Worm (Caenorhabditis elegans): ENCODE measurements around the gene C05C8.5.

DNA sequence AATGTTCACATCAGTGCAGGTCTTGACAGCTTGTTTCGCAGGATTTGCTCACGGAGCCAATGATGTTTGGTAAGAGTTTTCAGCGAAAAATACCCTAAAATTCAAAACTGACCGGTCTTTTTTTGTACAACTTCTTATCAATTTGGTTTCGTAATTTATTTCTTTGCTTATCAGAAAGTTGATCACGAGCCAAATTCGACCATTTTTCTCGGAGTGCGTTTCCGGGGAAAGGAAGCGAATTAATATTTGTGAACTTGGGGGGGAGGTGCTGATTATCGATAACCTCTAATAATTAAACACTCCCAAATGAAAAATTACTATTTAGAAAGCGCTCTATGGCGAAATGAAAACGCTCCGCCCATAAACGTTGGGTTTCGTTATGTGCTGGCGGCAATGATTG lies 48.0 kb downstream of the C05C8.5 start:
- TF ChIP-seq ama-1 (optimal IDR thresholded peaks at IDR 0.05): no peak
- TF ChIP-seq dve-1 (tag; optimal IDR thresholded peaks at IDR 0.05; ENCODE audit: insufficient read depth): peak; percentile 25
- TF ChIP-seq fkh-10 (GFP tag; optimal IDR thresholded peaks at IDR 0.05): no peak
- no peak for TF ChIP-seq daf-19 (GFP tag; conservative IDR thresholded peaks at IDR 0.05)
- peak; percentile 69 for TF ChIP-seq pqm-1 (tag; optimal IDR thresholded peaks at IDR 0.05)
- TF ChIP-seq unc-39 (tag; optimal IDR thresholded peaks at IDR 0.05): no peak
- TF ChIP-seq ZK546.5 (tag; optimal IDR thresholded peaks at IDR 0.05): no peak
- no peak for TF ChIP-seq ceh-82 (tag; optimal IDR thresholded peaks at IDR 0.05)
- no peak for TF ChIP-seq lir-3 (tag; optimal IDR thresholded peaks at IDR 0.05)
- TF ChIP-seq ztf-11 (tag; optimal IDR thresholded peaks at IDR 0.05): no peak
- TF ChIP-seq snpc-4 (tag; optimal IDR thresholded peaks at IDR 0.05): no peak
- no peak for TF ChIP-seq aly-2 (tag; optimal IDR thresholded peaks at IDR 0.05)
- TF ChIP-seq nhr-48 (tag; optimal IDR thresholded peaks at IDR 0.05): no peak
